Fruit fly (Drosophila melanogaster) whole organism, pupa: ENCODE measurements around the gene CG10298.

Experiments used
- CG10348 ChIP-seq: fragments of 200-800 bp; sonication (Bioruptor generic); IDR thresholded peaks from 2 replicates; pipeline ENCODE4 v1.3.6; 2022; ENCODE audit warnings: missing biosample characterization, missing genetic modification characterization
- CG12605 ChIP-seq: fragments of 200-800 bp; sonication (Bioruptor generic); IDR thresholded peaks from 2 replicates; pipeline ENCODE4 v1.3.6; 2022; ENCODE audit warnings: missing biosample characterization, missing genetic modification characterization
- CG13204 ChIP-seq: fragments of 200-800 bp; sonication (Bioruptor generic); optimal IDR thresholded peaks from 2 replicates; lab custom pipeline; 2018; ENCODE audit warnings: missing biosample characterization, mild to moderate bottlenecking, missing genetic modification characterization, moderate library complexity
- CG17806 ChIP-seq: fragments of 200-800 bp; sonication (Bioruptor generic); optimal IDR thresholded peaks from 2 replicates; lab custom pipeline; 2018; ENCODE audit warnings: missing biosample characterization, mild to moderate bottlenecking, missing genetic modification characterization, moderate library complexity
- CG32121 ChIP-seq: fragments of 200-800 bp; sonication (Bioruptor generic); IDR thresholded peaks from 2 replicates; pipeline ENCODE4 v1.3.6; 2022; ENCODE audit warnings: missing biosample characterization, missing genetic modification characterization
- CG34367 ChIP-seq: fragments of 200-800 bp; sonication (Bioruptor generic); optimal IDR thresholded peaks from 2 replicates; lab custom pipeline; 2018; ENCODE audit warnings: missing biosample characterization, mild to moderate bottlenecking, missing genetic modification characterization
- CG8301 ChIP-seq: fragments of 200-800 bp; sonication (Bioruptor generic); optimal IDR thresholded peaks from 2 replicates; lab custom pipeline; 2018; ENCODE audit warnings: missing biosample characterization, mild to moderate bottlenecking, missing genetic modification characterization
- CG9948 ChIP-seq: fragments of 200-800 bp; sonication (Bioruptor generic); optimal IDR thresholded peaks from 2 replicates; lab custom pipeline; 2018; ENCODE audit warnings: missing biosample characterization, mild to moderate bottlenecking, missing genetic modification characterization, moderate library complexity
- EcR ChIP-seq: fragments of 200-800 bp; sonication (Bioruptor generic); optimal IDR thresholded peaks from 3 replicates; lab custom pipeline; 2019; ENCODE audit warnings: missing biosample characterization, missing genetic modification characterization, mild to moderate bottlenecking, moderate library complexity, missing genetic modification reagents
- Ets98B ChIP-seq: fragments of 200-800 bp; sonication (Bioruptor generic); IDR thresholded peaks from 2 replicates; pipeline ENCODE4 v1.3.6; 2022; ENCODE audit warnings: missing biosample characterization, missing genetic modification characterization
- Pif1A ChIP-seq: fragments of 200-800 bp; sonication (Bioruptor generic); optimal IDR thresholded peaks from 3 replicates; lab custom pipeline; 2016; ENCODE audit warnings: missing biosample characterization, missing genetic modification characterization
- Pif1B ChIP-seq: fragments of 200-800 bp; sonication (Bioruptor generic); optimal IDR thresholded peaks from 3 replicates; lab custom pipeline; 2016; ENCODE audit warnings: missing biosample characterization, missing genetic modification characterization
- fd96Ca ChIP-seq: fragments of 200-800 bp; sonication (Bioruptor generic); IDR thresholded peaks from 3 replicates; pipeline ENCODE4 v1.3.6; 2022; ENCODE audit warnings: missing biosample characterization, missing genetic modification characterization
- gl ChIP-seq: fragments of 200-800 bp; sonication (Bioruptor generic); optimal IDR thresholded peaks from 2 replicates; lab custom pipeline; 2018; ENCODE audit warnings: missing biosample characterization, mild to moderate bottlenecking, missing genetic modification characterization

DNA sequence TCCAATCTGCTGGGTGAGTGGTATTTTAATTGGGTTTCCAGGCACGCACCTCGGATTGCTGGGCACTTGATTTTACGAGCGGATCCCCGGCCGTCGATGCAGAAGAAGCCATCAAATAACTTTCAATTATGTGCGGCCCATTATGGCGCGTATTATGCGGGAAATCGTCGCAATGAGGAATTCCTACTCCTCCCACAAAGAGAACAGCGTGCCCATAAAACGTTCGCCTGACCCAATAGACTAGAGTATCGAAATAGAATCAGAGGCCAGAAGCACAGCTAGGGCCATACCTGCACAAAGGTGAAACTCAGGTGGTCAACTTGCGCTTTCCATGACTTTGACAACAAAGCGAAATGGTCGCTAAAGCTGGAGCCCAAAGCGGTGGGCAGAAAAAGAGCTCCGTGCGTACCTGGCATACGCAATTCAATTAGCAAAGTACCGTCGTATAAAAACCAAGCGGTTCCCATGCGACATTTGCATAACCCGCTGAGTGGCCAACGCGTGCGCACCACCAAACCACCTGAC lies 13.0 kb upstream of the CG10298 start, which contains the start of gene Osi18:
- TF ChIP-seq EcR (GFP tag; lab: Kevin White, UChicago) (no peak), CG10348 (GFP tag; lab: Robert Waterston, UW) (no peak), CG9948 (tag; lab: Kevin White, UChicago) (no peak), gl (tag; lab: Kevin White, UChicago) (no peak), CG8301 (tag; lab: Kevin White, UChicago) (no peak), Pif1A (GFP tag; lab: Kevin White, UChicago) (no peak), CG17806 (tag; lab: Kevin White, UChicago) (no peak), CG12605 (GFP tag; lab: Robert Waterston, UW) (no peak), CG13204 (GFP tag; lab: Kevin White, UChicago) (no peak), CG34367 (tag; lab: Kevin White, UChicago) (no peak), Ets98B (GFP tag; lab: Robert Waterston, UW) (no peak), Pif1B (GFP tag; lab: Kevin White, UChicago) (no peak), CG32121 (no peak), fd96Ca (no peak)
